Worm (Caenorhabditis elegans): Measurements from ENCODE around the gene polh-1.
A peak's percentile ranks its signal among the peaks of the same experiment; 100 is the strongest.

- TF ChIP-seq egl-27 (tag; optimal IDR thresholded peaks at IDR 0.05) (no peak), daf-19 (GFP tag; conservative IDR thresholded peaks at IDR 0.05) (no peak), ama-1 (optimal IDR thresholded peaks at IDR 0.05) (peak; percentile 76)
Measured at ce11 chrIII:1926456-1926855, 23.6 kb downstream of the polh-1 start.

Data from whole organism, L4 larva.